Worm (Caenorhabditis elegans) whole organism, mixed stage, embryonic: ENCODE results near the gene Y45G12C.10.
"Not testable (repeated sequence)": the region's sequence is repeated elsewhere in the genome, so short reads cannot be mapped to it uniquely, and the experiment has no call there.

Experiments
- M03D4.4 ChIP-seq: sonication (generic microtip); optimal IDR thresholded peaks from 2 replicates; lab custom pipeline; 2017; ENCODE audit warnings: mild to moderate bottlenecking, missing genetic modification characterization, missing compliant biosample characterization
- blmp-1 ChIP-seq: fragments of 150-350 bp; optimal IDR thresholded peaks from 2 replicates; lab custom pipeline; 2014; ENCODE audit warnings: missing biosample characterization, missing genetic modification characterization
- ceh-39 ChIP-seq: fragments of 150-350 bp; optimal IDR thresholded peaks from 2 replicates; lab custom pipeline; 2014; ENCODE audit warnings: missing biosample characterization, missing genetic modification characterization
- ceh-43 ChIP-seq: fragments of 200-800 bp; sonication (Bioruptor generic); optimal IDR thresholded peaks from 2 replicates; lab custom pipeline; 2018; ENCODE audit warnings: mild to moderate bottlenecking, missing genetic modification characterization, moderate library complexity, missing compliant biosample characterization
- ceh-83 ChIP-seq: fragments of 200-800 bp; sonication (Bioruptor generic); optimal IDR thresholded peaks from 2 replicates; lab custom pipeline; 2018; ENCODE audit warnings: mild to moderate bottlenecking, missing genetic modification characterization, missing compliant biosample characterization
- ces-1 ChIP-seq: fragments of 150-350 bp; optimal IDR thresholded peaks from 2 replicates; lab custom pipeline; 2014; ENCODE audit warnings: missing biosample characterization, missing genetic modification reagents, missing genetic modification characterization
- drap-1 ChIP-seq: fragments of 200-800 bp; sonication (Bioruptor generic); optimal IDR thresholded peaks from 3 replicates; lab custom pipeline; 2018; ENCODE audit warnings: mild to moderate bottlenecking, missing genetic modification characterization, missing compliant biosample characterization
- elt-1 ChIP-seq: sonication (generic microtip); optimal IDR thresholded peaks from 2 replicates; lab custom pipeline; 2017; ENCODE audit warnings: missing genetic modification characterization, mild to moderate bottlenecking, missing compliant biosample characterization, antibody characterized with exemption, moderate library complexity, borderline replicate concordance; ENCODE audit not compliant: insufficient read depth
- elt-3 ChIP-seq: fragments of 150-350 bp; optimal IDR thresholded peaks from 2 replicates; lab custom pipeline; 2014; ENCODE audit warnings: missing biosample characterization, missing genetic modification characterization
- flh-1 ChIP-seq: fragments of 200-800 bp; sonication (Bioruptor generic); optimal IDR thresholded peaks from 2 replicates; lab custom pipeline; 2018; ENCODE audit warnings: mild to moderate bottlenecking, missing genetic modification characterization, moderate library complexity, missing compliant biosample characterization
- ham-2 ChIP-seq: fragments of 200-800 bp; sonication (Bioruptor generic); optimal IDR thresholded peaks from 2 replicates; lab custom pipeline; 2018; ENCODE audit warnings: mild to moderate bottlenecking, missing genetic modification characterization, missing compliant biosample characterization
- hlh-1 ChIP-seq: fragments of 150-350 bp; optimal IDR thresholded peaks from 2 replicates; lab custom pipeline; 2014; ENCODE audit warnings: missing biosample characterization, missing genetic modification reagents, missing genetic modification characterization
- lin-13 ChIP-seq: fragments of 150-350 bp; optimal IDR thresholded peaks from 2 replicates; lab custom pipeline; 2014; ENCODE audit warnings: missing biosample characterization, missing genetic modification characterization
- lin-32 ChIP-seq: fragments of 200-800 bp; sonication (Bioruptor generic); optimal IDR thresholded peaks from 2 replicates; lab custom pipeline; 2018; ENCODE audit warnings: mild to moderate bottlenecking, missing genetic modification characterization, missing compliant biosample characterization
- mab-5 ChIP-seq: fragments of 150-350 bp; optimal IDR thresholded peaks from 2 replicates; lab custom pipeline; 2014; ENCODE audit warnings: missing biosample characterization, missing genetic modification characterization
- nhr-2 ChIP-seq: fragments of 150-350 bp; optimal IDR thresholded peaks from 2 replicates; lab custom pipeline; 2014; ENCODE audit warnings: missing biosample characterization, missing genetic modification characterization
- nhr-237 ChIP-seq: fragments of 150-350 bp; optimal IDR thresholded peaks from 2 replicates; lab custom pipeline; 2014; ENCODE audit warnings: missing biosample characterization, missing genetic modification characterization
- nhr-28 ChIP-seq: fragments of 150-350 bp; optimal IDR thresholded peaks from 2 replicates; lab custom pipeline; 2014; ENCODE audit warnings: missing biosample characterization, missing genetic modification characterization
- nhr-76 ChIP-seq: sonication (generic microtip); optimal IDR thresholded peaks from 2 replicates; lab custom pipeline; 2017; ENCODE audit warnings: missing biosample characterization, missing genetic modification characterization
- sem-2 ChIP-seq: fragments of 200-800 bp; sonication (Bioruptor generic); optimal IDR thresholded peaks from 2 replicates; lab custom pipeline; 2018; ENCODE audit warnings: mild to moderate bottlenecking, missing genetic modification characterization, missing compliant biosample characterization
- snpc-4 ChIP-seq: fragments of 150-350 bp; optimal IDR thresholded peaks from 2 replicates; lab custom pipeline; 2014; ENCODE audit warnings: missing biosample characterization, missing genetic modification characterization
- sptf-1 ChIP-seq: sonication (generic microtip); optimal IDR thresholded peaks from 2 replicates; lab custom pipeline; 2017; ENCODE audit warnings: mild to moderate bottlenecking, missing genetic modification characterization, moderate library complexity, missing compliant biosample characterization
- tbx-8 ChIP-seq: fragments of 200-800 bp; sonication (Bioruptor generic); optimal IDR thresholded peaks from 2 replicates; lab custom pipeline; 2018; ENCODE audit warnings: mild to moderate bottlenecking, missing genetic modification characterization, moderate library complexity, missing compliant biosample characterization
- unc-39 ChIP-seq: fragments of 150-350 bp; optimal IDR thresholded peaks from 2 replicates; lab custom pipeline; 2014; ENCODE audit warnings: missing biosample characterization, missing genetic modification characterization
- zip-8 ChIP-seq: fragments of 150-350 bp; optimal IDR thresholded peaks from 2 replicates; lab custom pipeline; 2014; ENCODE audit warnings: missing biosample characterization, missing genetic modification characterization
- ztf-11 ChIP-seq: fragments of 150-350 bp; optimal IDR thresholded peaks from 2 replicates; lab custom pipeline; 2014; ENCODE audit warnings: missing biosample characterization, missing genetic modification characterization

The Y45G12C.10 gene

DNA sequence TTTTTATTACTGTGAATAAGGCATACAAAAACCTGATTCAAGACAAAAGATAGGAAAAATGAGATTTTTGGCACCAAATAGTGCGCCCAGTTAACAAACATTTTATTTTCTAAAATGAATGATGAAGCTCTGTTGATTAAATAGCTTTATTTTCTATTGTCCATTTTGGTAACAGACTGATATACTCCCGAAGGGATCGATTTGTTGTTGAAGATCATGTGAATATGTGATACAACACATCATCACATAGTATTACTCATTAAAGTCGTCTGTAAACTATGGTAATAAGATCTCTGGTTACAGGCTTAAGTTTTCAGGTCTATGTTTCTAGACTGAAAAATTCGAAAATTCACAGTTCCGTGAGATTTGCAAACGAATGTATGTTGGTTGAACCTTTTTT lies 36.9 kb upstream of the Y45G12C.10 start, which contains the start of gene srj-20:
TSS of gene srj-20 (minus strand) at position 101 of the 400 bp plus-strand sequence.
- TF ChIP-seq lin-13 (tag; lab: Kevin White, UChicago): no peak

DNA sequence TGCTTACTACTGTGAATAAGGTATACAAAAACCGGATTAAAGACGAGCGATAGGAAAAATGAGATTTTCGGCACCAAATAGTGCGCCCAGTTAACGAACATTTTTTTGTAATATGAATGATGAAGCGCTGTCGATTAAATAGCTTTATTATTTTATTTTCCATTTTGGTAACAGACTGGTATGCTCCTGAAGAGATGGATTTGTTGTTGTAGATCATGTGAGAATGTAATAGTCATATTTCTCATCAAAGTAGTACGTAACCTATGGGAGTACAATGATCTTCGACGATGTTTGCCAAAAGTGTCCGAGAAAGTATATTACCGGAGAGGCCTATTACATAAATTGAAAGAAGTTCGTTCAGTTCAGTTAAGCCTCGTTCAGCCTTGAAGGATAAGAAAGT lies 34.4 kb upstream of the Y45G12C.10 start, which contains the start of gene srj-19:
TSS of gene srj-19 (minus strand) at position 101 of the 400 bp plus-strand sequence.
- TF ChIP-seq nhr-237 (tag; lab: Kevin White, UChicago): no peak
- TF ChIP-seq ceh-43 (GFP tag; lab: Kevin White, UChicago): no peak
- TF ChIP-seq ceh-39: no peak
- TF ChIP-seq ztf-11: no peak
- no peak for TF ChIP-seq sem-2
- TF ChIP-seq lin-32: no peak
- TF ChIP-seq zip-8: no peak
- no peak for TF ChIP-seq ceh-83
- no peak for TF ChIP-seq tbx-8 (GFP tag; lab: Kevin White, UChicago)
- TF ChIP-seq M03D4.4 (tag; lab: Kevin White, UChicago): no peak
- TF ChIP-seq ces-1 (GFP tag; lab: Kevin White, UChicago): no peak
- no peak for TF ChIP-seq ham-2 (GFP tag; lab: Kevin White, UChicago)
- TF ChIP-seq nhr-28 (tag; lab: Kevin White, UChicago): no peak
- no peak for TF ChIP-seq snpc-4 (tag; lab: Kevin White, UChicago)
- no peak for TF ChIP-seq drap-1 (GFP tag; lab: Kevin White, UChicago)
- TF ChIP-seq elt-1 (tag; lab: Kevin White, UChicago): no peak
- no peak for TF ChIP-seq nhr-76 (tag; lab: Kevin White, UChicago)
- TF ChIP-seq flh-1 (GFP tag; lab: Kevin White, UChicago): no peak
- no peak for TF ChIP-seq mab-5 (tag; lab: Kevin White, UChicago)

DNA sequence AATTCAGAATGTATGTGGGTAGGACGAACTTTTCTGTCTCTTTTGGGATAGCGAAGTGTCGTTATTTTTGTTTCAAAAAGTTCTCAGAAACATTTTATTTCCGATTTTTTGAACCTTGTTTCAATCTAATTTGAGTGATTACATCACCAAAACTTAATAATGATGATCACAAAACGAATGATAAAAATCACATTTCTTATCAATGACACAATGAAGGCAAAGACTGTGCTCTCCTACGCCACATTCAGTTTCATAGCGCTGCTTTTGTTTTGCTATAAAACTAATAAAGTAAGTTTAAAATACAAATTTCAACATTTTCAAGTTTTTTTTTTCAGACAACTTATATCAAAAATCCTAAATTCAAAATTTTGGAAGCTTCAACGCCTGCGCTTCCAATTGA lies 29.3 kb upstream of the Y45G12C.10 start, which contains the start of gene Y45G12C.1:
TSS of gene Y45G12C.1 (plus strand) at position 159 of the 400 bp plus-strand sequence.
- TF ChIP-seq sem-2: no peak
- TF ChIP-seq hlh-1 (tag; lab: Kevin White, UChicago): no peak
- TF ChIP-seq unc-39 (tag; lab: Kevin White, UChicago): no peak
- TF ChIP-seq tbx-8 (GFP tag; lab: Kevin White, UChicago): no peak

DNA sequence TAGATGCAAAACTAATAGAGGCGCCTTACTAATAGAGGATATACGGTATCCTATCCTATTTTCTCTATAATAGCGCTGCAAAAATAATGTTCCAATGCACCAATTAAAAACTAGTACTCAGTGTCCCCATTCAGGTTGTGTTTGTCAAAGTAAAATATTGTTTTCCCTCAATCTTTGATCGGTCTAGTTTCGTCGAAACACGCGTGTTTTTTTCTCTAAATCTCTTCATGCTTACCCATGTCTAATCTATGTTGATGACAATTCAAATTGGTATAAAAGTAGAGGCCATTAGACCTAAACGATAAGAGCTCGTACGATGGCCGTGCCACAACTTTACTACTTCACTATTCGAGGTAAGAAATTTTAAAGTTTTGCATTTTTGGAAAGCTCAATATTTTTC lies 25.2 kb upstream of the Y45G12C.10 start, which contains the start of gene gst-10:
TSS of gene gst-10 (plus strand) at position 301 of the 400 bp plus-strand sequence.
- TF ChIP-seq sptf-1, elt-3, M03D4.4 (tag; lab: Kevin White, UChicago): not testable (repeated sequence)

DNA sequence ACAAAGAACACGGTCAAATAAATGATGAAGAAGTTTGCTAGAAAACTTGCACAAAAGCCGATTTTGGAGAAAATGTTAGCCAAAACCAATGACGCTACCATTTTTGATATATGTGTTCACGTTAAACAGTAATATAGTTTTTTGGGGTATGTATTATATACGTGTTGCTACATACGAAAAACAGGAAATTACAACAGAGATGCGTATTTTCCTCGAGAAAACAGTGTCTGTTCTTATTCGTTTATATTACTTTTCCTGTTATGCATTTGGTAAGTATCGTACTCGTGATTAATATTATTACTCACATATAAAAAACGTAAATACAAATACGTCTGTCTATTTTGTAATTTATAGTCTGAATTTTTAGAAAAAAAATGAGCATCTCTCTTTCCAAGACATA lies 20.7 kb downstream of the Y45G12C.10 start, which contains the start of gene str-76:
TSS of gene str-76 (minus strand) at position 101 of the 400 bp plus-strand sequence.
- TF ChIP-seq blmp-1 (tag; lab: Kevin White, UChicago); nhr-2; ceh-83: not testable (repeated sequence)
- TF ChIP-seq, all 35 proteins: peak for 0; not testable (repeated sequence) for 35
